Worm (Caenorhabditis elegans): ENCODE results near the gene cdh-10.

The cdh-10 gene

ce11 chrIV:2412370-2412962, 50.7 kb downstream of the cdh-10 start, which contains the start of gene Y38F2AR.12:
Gene Y38F2AR.12, minus strand, starts transcription at chrIV:2412420.
- peak; percentile 45 for TF ChIP-seq hlh-11 (tag; optimal IDR thresholded peaks at IDR 0.05)
- TF ChIP-seq T26A8.4 (GFP tag; IDR thresholded peaks at IDR 0.05) = no peak
- no peak for TF ChIP-seq zip-2 (tag; optimal IDR thresholded peaks at IDR 0.05)
- no peak for TF ChIP-seq nhr-111 (GFP tag; optimal IDR thresholded peaks at IDR 0.05)
- no peak for TF ChIP-seq egl-43 (GFP tag; IDR thresholded peaks at IDR 0.05)
- TF ChIP-seq jun-1 (tag; optimal IDR thresholded peaks at IDR 0.05) = no peak
- no peak for TF ChIP-seq daf-16 (GFP tag; optimal IDR thresholded peaks at IDR 0.05)
- TF ChIP-seq daf-16 (tag; optimal IDR thresholded peaks at IDR 0.05) = peak; percentile 53
- TF ChIP-seq dve-1 (tag; optimal IDR thresholded peaks at IDR 0.05; ENCODE audit: insufficient read depth) = peak; percentile 54
- peak in 1 of 2 experiments; percentile 19 for TF ChIP-seq unc-62 (GFP tag; optimal IDR thresholded peaks at IDR 0.05 in 1 of 2)
- TF ChIP-seq unc-62 (tag; optimal IDR thresholded peaks at IDR 0.05) = no peak
- TF ChIP-seq hlh-30 (tag; optimal IDR thresholded peaks at IDR 0.05; ENCODE audit: insufficient read depth) = peak; percentile 85
- TF ChIP-seq nhr-28 (tag; optimal IDR thresholded peaks at IDR 0.05) = peak; percentile 19
- TF ChIP-seq dmd-6 (GFP tag; IDR thresholded peaks at IDR 0.05) = peak; percentile 16; the same call in 1 of the 2 replicates

DNA sequence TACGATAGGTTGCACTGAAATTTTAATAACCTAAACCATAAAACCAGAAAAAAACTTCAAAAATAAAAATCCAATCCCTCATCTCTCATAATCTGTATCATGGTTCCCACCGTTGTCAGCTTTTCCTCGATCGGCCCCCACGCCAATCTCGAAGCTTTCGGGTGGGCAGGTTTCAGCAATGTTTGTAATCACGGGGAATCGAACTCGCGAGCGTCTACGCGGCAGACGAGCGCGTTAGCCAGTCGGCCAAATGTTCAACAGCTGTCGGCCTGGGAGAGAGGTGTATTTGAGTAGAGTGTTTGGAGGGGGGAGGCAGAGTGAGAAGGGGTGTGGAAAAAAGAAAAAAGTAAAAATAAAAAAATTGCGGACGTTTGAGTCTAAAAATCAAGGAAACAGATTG, 54.7 kb downstream of the cdh-10 start:
- TF ChIP-seq ztf-7 (tag; optimal IDR thresholded peaks at IDR 0.05) = peak; percentile 24
- peak; percentile 66 for TF ChIP-seq lir-3 (tag; optimal IDR thresholded peaks at IDR 0.05)
- TF ChIP-seq F10B5.3 (tag; optimal IDR thresholded peaks at IDR 0.05) = peak; percentile 59
- peak in 1 of 2 experiments; percentile 29 for TF ChIP-seq mdl-1 (tag; optimal IDR thresholded peaks at IDR 0.05)
- TF ChIP-seq egl-43 (GFP tag; IDR thresholded peaks at IDR 0.05) = peak; percentile 95
- peak; percentile 85 for TF ChIP-seq Y48G9A.11 (GFP tag; IDR thresholded peaks at IDR 0.05)
- TF ChIP-seq ztf-11 (tag; optimal IDR thresholded peaks at IDR 0.05) = no peak
- peak; percentile 52 for TF ChIP-seq dpl-1 (GFP tag; optimal IDR thresholded peaks at IDR 0.05)
- TF ChIP-seq F37D6.2 (tag; optimal IDR thresholded peaks at IDR 0.05) = peak; percentile 69
- TF ChIP-seq ceh-32 (tag; optimal IDR thresholded peaks at IDR 0.05; ENCODE audit: poor library complexity) = peak; percentile 8
- TF ChIP-seq lin-39 (tag; optimal IDR thresholded peaks at IDR 0.05) = no peak
- peak; percentile 51 for TF ChIP-seq ama-1 (optimal IDR thresholded peaks at IDR 0.05)
- TF ChIP-seq T20F7.1 (GFP tag; optimal IDR thresholded peaks at IDR 0.05) = no peak
- TF ChIP-seq daf-8 (GFP tag; IDR thresholded peaks at IDR 0.05) = no peak
- peak; percentile 87 for TF ChIP-seq madf-9 (GFP tag; conservative IDR thresholded peaks at IDR 0.05)
- no peak for TF ChIP-seq lin-15B (tag; optimal IDR thresholded peaks at IDR 0.05)
- TF ChIP-seq ctbp-1 (GFP tag; IDR thresholded peaks at IDR 0.05) = peak; percentile 94
- TF ChIP-seq unc-130 (GFP tag; optimal IDR thresholded peaks at IDR 0.05) = peak; percentile 69
- peak; percentile 44 for TF ChIP-seq F49E8.2 (tag; optimal IDR thresholded peaks at IDR 0.05; ENCODE audit: borderline replicate concordance)
- TF ChIP-seq lin-1 (GFP tag; IDR thresholded peaks at IDR 0.05) = 0 out of 2 replicates have a peak, but pooled peaks have one; percentile 52
- peak; percentile 8 for TF ChIP-seq ces-1 (GFP tag; optimal IDR thresholded peaks at IDR 0.05)
- TF ChIP-seq snpc-4 (tag; optimal IDR thresholded peaks at IDR 0.05) = no peak
- TF ChIP-seq nhr-111 (GFP tag; optimal IDR thresholded peaks at IDR 0.05) = peak; percentile 14
- peak; percentile 89 for TF ChIP-seq lin-38 (GFP tag; IDR thresholded peaks at IDR 0.05)
- TF ChIP-seq snpc-1.2 (GFP tag; IDR thresholded peaks at IDR 0.05) = peak; percentile 86
- peak; percentile 77 for TF ChIP-seq Y105C5A.15 (GFP tag; IDR thresholded peaks at IDR 0.05)
- TF ChIP-seq cey-2 (tag; optimal IDR thresholded peaks at IDR 0.05; ENCODE audit: borderline replicate concordance, insufficient read depth) = no peak
- TF ChIP-seq nhr-237 (tag; optimal IDR thresholded peaks at IDR 0.05) = no peak
- TF ChIP-seq dmd-6 (GFP tag; IDR thresholded peaks at IDR 0.05) = peak; percentile 81
- TF ChIP-seq daf-19 (GFP tag; conservative IDR thresholded peaks at IDR 0.05) = no peak
- TF ChIP-seq sdz-12 (GFP tag; optimal IDR thresholded peaks at IDR 0.05) = no peak
- TF ChIP-seq Y5F2A.4 (GFP tag; optimal IDR thresholded peaks at IDR 0.05) = peak; percentile 82
- peak; percentile 93 for TF ChIP-seq mep-1 (tag; optimal IDR thresholded peaks at IDR 0.05)
- TF ChIP-seq ceh-62 (tag; optimal IDR thresholded peaks at IDR 0.05) = no peak
- peak; percentile 33 for TF ChIP-seq jun-1 (tag; optimal IDR thresholded peaks at IDR 0.05)
- TF ChIP-seq skn-1 (tag; optimal IDR thresholded peaks at IDR 0.05) = no peak
- TF ChIP-seq lin-29 (GFP tag; IDR thresholded peaks at IDR 0.05) = peak; percentile 60; the same call in 1 of the 2 replicates
- peak; percentile 84 for TF ChIP-seq dve-1 (tag; optimal IDR thresholded peaks at IDR 0.05; ENCODE audit: insufficient read depth)
- peak; percentile 86; the same call in 1 of the 2 replicates for TF ChIP-seq dmd-8 (GFP tag; IDR thresholded peaks at IDR 0.05)
- TF ChIP-seq T26A8.4 (GFP tag; IDR thresholded peaks at IDR 0.05) = peak; percentile 87

Measured in whole organism, L4 larva.